Worm (Caenorhabditis elegans) whole organism, late embryonic: ENCODE data around the gene C44F1.1.

Source experiments
- C38D4.7 ChIP-seq: fragments of 200-800 bp; sonication (Bioruptor generic); optimal IDR thresholded peaks from 2 replicates; lab custom pipeline; 2018; ENCODE audit warnings: mild to moderate bottlenecking, missing genetic modification characterization, moderate library complexity, missing compliant biosample characterization
- F13H6.1 ChIP-seq: sonication (generic microtip); optimal IDR thresholded peaks from 2 replicates; lab custom pipeline; 2016; ENCODE audit warnings: missing genetic modification characterization, missing compliant biosample characterization
- K02D7.2 ChIP-seq: sonication (generic microtip); optimal IDR thresholded peaks from 2 replicates; lab custom pipeline; 2017; ENCODE audit warnings: mild to moderate bottlenecking, missing genetic modification characterization, missing compliant biosample characterization
- K09A11.1 ChIP-seq: sonication (generic microtip); optimal IDR thresholded peaks from 2 replicates; lab custom pipeline; 2017; ENCODE audit warnings: antibody characterized with exemption, mild to moderate bottlenecking, missing genetic modification characterization, missing compliant biosample characterization; ENCODE audit not compliant: insufficient read depth
- T23F11.4 ChIP-seq: fragments of 200-800 bp; sonication (Bioruptor generic); optimal IDR thresholded peaks from 2 replicates; lab custom pipeline; 2018; ENCODE audit warnings: mild to moderate bottlenecking, missing genetic modification characterization, missing compliant biosample characterization
- Y22D7AL.16 ChIP-seq: sonication (generic microtip); optimal IDR thresholded peaks from 2 replicates; lab custom pipeline; 2016; ENCODE audit warnings: missing genetic modification characterization, missing compliant biosample characterization
- ceh-14 ChIP-seq: sonication (generic microtip); optimal IDR thresholded peaks from 2 replicates; lab custom pipeline; 2016; ENCODE audit warnings: missing genotype, missing genetic modification characterization, missing compliant biosample characterization
- ceh-18 ChIP-seq: sonication (generic microtip); optimal IDR thresholded peaks from 2 replicates; lab custom pipeline; 2016; ENCODE audit warnings: missing genetic modification characterization, missing compliant biosample characterization
- ceh-2 ChIP-seq: sonication (generic microtip); optimal IDR thresholded peaks from 2 replicates; lab custom pipeline; 2016; ENCODE audit warnings: missing genotype, missing genetic modification characterization, missing compliant biosample characterization
- ceh-24 ChIP-seq: sonication (generic microtip); optimal IDR thresholded peaks from 2 replicates; lab custom pipeline; 2016; ENCODE audit warnings: mild to moderate bottlenecking, missing genetic modification characterization, missing compliant biosample characterization
- ceh-31 ChIP-seq: sonication (generic microtip); optimal IDR thresholded peaks from 2 replicates; lab custom pipeline; 2016; ENCODE audit warnings: missing genetic modification characterization, missing compliant biosample characterization
- ceh-34 ChIP-seq: sonication (generic microtip); optimal IDR thresholded peaks from 2 replicates; lab custom pipeline; 2016; ENCODE audit warnings: mild to moderate bottlenecking, missing genetic modification characterization, missing compliant biosample characterization
- ceh-45 ChIP-seq: fragments of 200-800 bp; sonication (Bioruptor generic); IDR thresholded peaks from 2 replicates; pipeline ENCODE4 v1.3.6; 2022; ENCODE audit warnings: missing genetic modification reagents, missing genetic modification characterization, missing compliant biosample characterization
- ceh-48 ChIP-seq: sonication (generic microtip); optimal IDR thresholded peaks from 2 replicates; lab custom pipeline; 2016; ENCODE audit warnings: missing genetic modification characterization, inconsistent platforms, missing compliant biosample characterization
- ceh-6 ChIP-seq: fragments of 200-800 bp; sonication (Bioruptor generic); optimal IDR thresholded peaks from 2 replicates; lab custom pipeline; 2018; ENCODE audit warnings: mild to moderate bottlenecking, missing genetic modification characterization, missing compliant biosample characterization
- ceh-9 ChIP-seq: sonication (generic microtip); optimal IDR thresholded peaks from 2 replicates; lab custom pipeline; 2016; ENCODE audit warnings: mild to moderate bottlenecking, missing genetic modification characterization, inconsistent platforms, missing compliant biosample characterization
- che-1 ChIP-seq: sonication (generic microtip); optimal IDR thresholded peaks from 2 replicates; lab custom pipeline; 2016; ENCODE audit warnings: mild to moderate bottlenecking, missing genetic modification characterization, missing compliant biosample characterization
- dmd-4 ChIP-seq: sonication (generic microtip); optimal IDR thresholded peaks from 2 replicates; lab custom pipeline; 2016; ENCODE audit warnings: borderline replicate concordance, missing genetic modification characterization, missing compliant biosample characterization
- dve-1 ChIP-seq: sonication (generic microtip); optimal IDR thresholded peaks from 2 replicates; lab custom pipeline; 2017; ENCODE audit warnings: antibody characterized with exemption, mild to moderate bottlenecking, missing genetic modification characterization, missing compliant biosample characterization
- elt-2 ChIP-seq: sonication (generic microtip); optimal IDR thresholded peaks from 2 replicates; lab custom pipeline; 2016; ENCODE audit warnings: missing genetic modification reagents, missing genetic modification characterization, missing compliant biosample characterization
- ets-4 ChIP-seq: sonication (generic microtip); optimal IDR thresholded peaks from 2 replicates; lab custom pipeline; 2016; ENCODE audit warnings: missing genetic modification characterization, missing compliant biosample characterization
- eyg-1 ChIP-seq: sonication (generic microtip); optimal IDR thresholded peaks from 2 replicates; lab custom pipeline; 2016; ENCODE audit warnings: missing genotype, missing genetic modification characterization, missing compliant biosample characterization
- fax-1 ChIP-seq: sonication (generic microtip); optimal IDR thresholded peaks from 2 replicates; lab custom pipeline; 2016; ENCODE audit warnings: missing genotype, missing genetic modification characterization, missing compliant biosample characterization
- fkh-6 ChIP-seq: sonication (generic microtip); optimal IDR thresholded peaks from 2 replicates; lab custom pipeline; 2016; ENCODE audit warnings: missing genetic modification characterization, missing compliant biosample characterization
- gmeb-2 ChIP-seq: sonication (generic microtip); optimal IDR thresholded peaks from 2 replicates; lab custom pipeline; 2016; ENCODE audit warnings: missing genetic modification characterization, inconsistent platforms, missing compliant biosample characterization
- hlh-13 ChIP-seq: fragments of 200-800 bp; sonication (Bioruptor generic); optimal IDR thresholded peaks from 2 replicates; lab custom pipeline; 2018; ENCODE audit warnings: mild to moderate bottlenecking, missing genetic modification characterization, missing compliant biosample characterization
- hlh-6 ChIP-seq: sonication (generic microtip); optimal IDR thresholded peaks from 2 replicates; lab custom pipeline; 2016; ENCODE audit warnings: missing genotype, missing genetic modification characterization, missing compliant biosample characterization
- lim-6 ChIP-seq: sonication (generic microtip); optimal IDR thresholded peaks from 2 replicates; lab custom pipeline; 2016; ENCODE audit warnings: missing genetic modification characterization, missing compliant biosample characterization
- mec-3 ChIP-seq: sonication (generic microtip); optimal IDR thresholded peaks from 2 replicates; lab custom pipeline; 2016; ENCODE audit warnings: borderline replicate concordance, missing genetic modification characterization, missing compliant biosample characterization
- npax-4 ChIP-seq: sonication (generic microtip); optimal IDR thresholded peaks from 2 replicates; lab custom pipeline; 2016; ENCODE audit warnings: missing genetic modification characterization, missing compliant biosample characterization
- odd-2 ChIP-seq: sonication (generic microtip); optimal IDR thresholded peaks from 2 replicates; lab custom pipeline; 2017; ENCODE audit warnings: antibody characterized with exemption, mild to moderate bottlenecking, missing genetic modification characterization, missing compliant biosample characterization
- pag-3 ChIP-seq: sonication (generic microtip); optimal IDR thresholded peaks from 2 replicates; lab custom pipeline; 2016; ENCODE audit warnings: missing compliant biosample characterization, missing genetic modification characterization, borderline replicate concordance
- pax-1 ChIP-seq: fragments of 150-350 bp; optimal IDR thresholded peaks from 2 replicates; lab custom pipeline; 2014; ENCODE audit warnings: missing biosample characterization, missing genetic modification characterization
- pha-4 ChIP-seq: fragments of 150-350 bp; optimal IDR thresholded peaks from 2 replicates; lab custom pipeline; 2018; ENCODE audit warnings: missing biosample characterization, missing genetic modification reagents, missing genetic modification characterization
- rnt-1 ChIP-seq: sonication (generic microtip); optimal IDR thresholded peaks from 2 replicates; lab custom pipeline; 2016; ENCODE audit warnings: missing genetic modification characterization, missing compliant biosample characterization
- sdc-2 ChIP-seq: sonication (generic microtip); optimal IDR thresholded peaks from 2 replicates; lab custom pipeline; 2016; ENCODE audit warnings: missing genotype, missing genetic modification characterization, missing compliant biosample characterization
- sox-2 ChIP-seq: fragments of 200-800 bp; sonication (Bioruptor generic); IDR thresholded peaks from 2 replicates; pipeline ENCODE4 v1.3.6; 2022; ENCODE audit warnings: missing genetic modification reagents, missing genetic modification characterization, missing compliant biosample characterization
- sox-4 ChIP-seq: sonication (generic microtip); optimal IDR thresholded peaks from 2 replicates; lab custom pipeline; 2017; ENCODE audit warnings: mild to moderate bottlenecking, missing genetic modification characterization, inconsistent platforms, missing compliant biosample characterization
- syd-9 ChIP-seq: sonication (generic microtip); optimal IDR thresholded peaks from 2 replicates; lab custom pipeline; 2016; ENCODE audit warnings: mild to moderate bottlenecking, missing genetic modification characterization, moderate library complexity, missing compliant biosample characterization
- ttx-3 ChIP-seq: sonication (generic microtip); optimal IDR thresholded peaks from 2 replicates; lab custom pipeline; 2016; ENCODE audit warnings: missing genetic modification reagents, missing genetic modification characterization, missing compliant biosample characterization
- unc-3 ChIP-seq, 2 experiments: fragments of 200-800 bp in 1 of 2; sonication (Bioruptor generic) in 1 of 2; sonication (generic microtip) in 1 of 2; conservative IDR thresholded peaks in 1 of 2; optimal IDR thresholded peaks in 1 of 2; 2 replicates each; pipeline versions ENCODE4 v1.3.6 to Lab custom; 2016 to 2022; ENCODE audit warnings: missing compliant biosample characterization in 2 of 2, missing genetic modification characterization in 2 of 2, missing genetic modification reagents in 1 of 2
- unc-42 ChIP-seq: sonication (generic microtip); optimal IDR thresholded peaks from 2 replicates; lab custom pipeline; 2016; ENCODE audit warnings: missing genotype, missing genetic modification characterization, missing compliant biosample characterization
- unc-55 ChIP-seq: sonication (generic microtip); optimal IDR thresholded peaks from 2 replicates; lab custom pipeline; 2017; ENCODE audit warnings: missing biosample characterization, missing genetic modification reagents, missing genetic modification characterization
- unc-86 ChIP-seq: sonication (generic microtip); optimal IDR thresholded peaks from 2 replicates; lab custom pipeline; 2016; ENCODE audit warnings: missing genetic modification characterization, missing compliant biosample characterization

C44F1.1 gene

ce11 chrIII:3807590-3807989 lies 42.2 kb upstream of the C44F1.1 start:
- TF ChIP-seq ceh-48 (tag; lab: Kevin White, UChicago), result no peak
- no peak for TF ChIP-seq ceh-2 (tag; lab: Kevin White, UChicago)
- TF ChIP-seq dmd-4, result no peak
- no peak for TF ChIP-seq unc-55
- TF ChIP-seq gmeb-2 (tag; lab: Kevin White, UChicago), result no peak
- TF ChIP-seq che-1, result no peak
- no peak for TF ChIP-seq ceh-18
- no peak for TF ChIP-seq unc-3 (GFP tag; conservative IDR thresholded peaks at IDR 0.05; lab: Robert Waterston, UW)
- no peak for TF ChIP-seq unc-3 (tag; optimal IDR thresholded peaks at IDR 0.05; lab: Kevin White, UChicago)
- no peak for TF ChIP-seq ets-4
- no peak for TF ChIP-seq ttx-3 (tag; lab: Kevin White, UChicago)
- TF ChIP-seq eyg-1 (tag; lab: Kevin White, UChicago), result no peak

DNA sequence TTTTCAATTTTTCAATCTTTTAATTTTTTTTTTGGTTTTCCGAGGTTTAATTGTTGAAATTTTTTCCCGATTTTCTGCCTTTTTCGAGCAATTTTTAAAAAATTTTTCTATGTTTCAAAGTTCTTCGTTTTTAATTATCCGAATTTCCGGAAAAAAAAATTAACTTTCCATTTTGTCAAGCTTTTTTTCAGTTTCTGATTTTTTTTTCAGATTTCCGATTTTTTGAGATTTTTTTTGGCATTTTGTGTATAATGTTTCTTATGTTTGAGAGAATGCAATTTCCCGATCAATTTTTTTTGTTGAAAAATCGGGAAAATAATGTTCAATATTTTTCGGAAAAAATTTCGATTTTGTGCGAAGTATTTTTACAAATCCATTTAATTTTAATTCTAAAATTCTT lies 41.5 kb upstream of the C44F1.1 start:
- TF ChIP-seq ceh-9 (tag; lab: Kevin White, UChicago) (no peak), ceh-45 (GFP tag; lab: Robert Waterston, UW) (no peak), K02D7.2 (tag; lab: Kevin White, UChicago) (no peak)

ce11 chrIII:3804422-3804821 lies 39.1 kb upstream of the C44F1.1 start, which contains the start of gene xbx-5:
Gene xbx-5, minus strand, starts transcription at chrIII:3804477.
- no peak for TF ChIP-seq pax-1 (tag; lab: Kevin White, UChicago)
- TF ChIP-seq ceh-24 (tag; lab: Kevin White, UChicago), result no peak
- TF ChIP-seq hlh-13 (GFP tag; lab: Kevin White, UChicago), result no peak
- TF ChIP-seq fkh-6, result no peak
- TF ChIP-seq ceh-34 (tag; lab: Kevin White, UChicago), result no peak
- TF ChIP-seq lim-6, result no peak
- TF ChIP-seq, all 69 proteins: peak for 0

DNA sequence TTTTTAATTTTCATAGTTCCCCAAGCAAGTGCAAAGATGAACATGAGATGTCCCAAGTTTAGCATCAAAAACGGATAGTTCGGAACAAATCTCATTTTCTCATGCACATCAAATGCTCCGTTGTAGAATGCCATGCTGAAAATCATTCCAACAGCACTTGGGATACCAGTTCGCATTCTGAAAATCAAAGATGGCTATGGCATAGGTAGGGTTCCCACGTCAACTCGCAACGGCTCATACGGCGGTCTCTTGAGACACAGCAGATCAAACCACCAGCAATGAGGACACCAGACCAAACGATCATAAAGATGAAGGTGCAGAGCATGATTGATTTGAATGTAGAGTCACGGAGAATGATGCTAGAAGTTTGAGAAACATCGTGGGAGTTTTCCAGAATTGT lies 37.8 kb upstream of the C44F1.1 start:
- no peak for TF ChIP-seq unc-86
- no peak for TF ChIP-seq sdc-2 (tag; lab: Kevin White, UChicago)
- no peak for TF ChIP-seq ceh-45 (GFP tag; lab: Robert Waterston, UW)
- TF ChIP-seq ets-4, result no peak
- TF ChIP-seq rnt-1 (tag; lab: Kevin White, UChicago), result no peak
- no peak for TF ChIP-seq unc-55
- no peak for TF ChIP-seq fkh-6
- TF ChIP-seq T23F11.4 (GFP tag; lab: Kevin White, UChicago), result no peak

- TF ChIP-seq K09A11.1 (peak; percentile 71), sox-2 (GFP tag; lab: Robert Waterston, UW) (peak; percentile 38), C38D4.7 (GFP tag; lab: Kevin White, UChicago) (no peak), sox-4 (tag; lab: Kevin White, UChicago) (peak; percentile 18), ets-4 (peak; percentile 78), dve-1 (tag; lab: Kevin White, UChicago) (peak; percentile 91), elt-2 (tag; lab: Kevin White, UChicago) (no peak), unc-55 (peak; percentile 99), ttx-3 (tag; lab: Kevin White, UChicago) (no peak), F13H6.1 (tag; lab: Kevin White, UChicago) (peak; percentile 85), T23F11.4 (GFP tag; lab: Kevin White, UChicago) (no peak), ceh-34 (tag; lab: Kevin White, UChicago) (peak; percentile 93), odd-2 (tag; lab: Kevin White, UChicago) (no peak), fax-1 (tag; lab: Kevin White, UChicago) (peak; percentile 18), mec-3 (tag; lab: Kevin White, UChicago) (no peak), npax-4 (tag; lab: Kevin White, UChicago) (no peak), hlh-6 (tag; lab: Kevin White, UChicago) (no peak), pha-4 (tag; lab: Kevin White, UChicago) (no peak), pag-3 (tag; lab: Kevin White, UChicago) (no peak), unc-42 (peak; percentile 85), ceh-2 (tag; lab: Kevin White, UChicago) (peak; percentile 79), ceh-31 (tag; lab: Kevin White, UChicago) (peak; percentile 92), ceh-14 (tag; lab: Kevin White, UChicago) (peak; percentile 31), ceh-6 (GFP tag; lab: Kevin White, UChicago) (no peak), Y22D7AL.16 (tag; lab: Kevin White, UChicago) (no peak), syd-9 (peak; percentile 51), ceh-48 (tag; lab: Kevin White, UChicago) (peak; percentile 76)
Measured at ce11 chrIII:3801379-3801894, 36.1 kb upstream of the C44F1.1 start.
